Worm (Caenorhabditis elegans) whole organism, early embryonic: ENCODE results near the gene nhr-124.

Experiments used
- B0310.2 ChIP-seq: sonication (generic microtip); optimal IDR thresholded peaks from 2 replicates; lab custom pipeline; 2016; ENCODE audit warnings: mild to moderate bottlenecking, missing genetic modification characterization, missing compliant biosample characterization
- F13C5.2 ChIP-seq: sonication (generic microtip); optimal IDR thresholded peaks from 2 replicates; lab custom pipeline; 2017; ENCODE audit warnings: mild to moderate bottlenecking, missing genetic modification characterization, inconsistent platforms, missing compliant biosample characterization
- aly-1 ChIP-seq: sonication (generic microtip); optimal IDR thresholded peaks from 2 replicates; lab custom pipeline; 2016; ENCODE audit warnings: missing genetic modification characterization, missing compliant biosample characterization
- ama-1 ChIP-seq: fragments of 150-350 bp; optimal IDR thresholded peaks from 2 replicates; lab custom pipeline; 2014
- ceh-13 ChIP-seq: fragments of 200-800 bp; sonication (Bioruptor generic); optimal IDR thresholded peaks from 2 replicates; lab custom pipeline; 2018; ENCODE audit warnings: mild to moderate bottlenecking, missing genetic modification characterization, missing compliant biosample characterization
- ceh-36 ChIP-seq: sonication (generic microtip); optimal IDR thresholded peaks from 2 replicates; lab custom pipeline; 2016; ENCODE audit warnings: missing genetic modification characterization, inconsistent platforms, missing compliant biosample characterization
- ets-7 ChIP-seq: sonication (generic microtip); optimal IDR thresholded peaks from 2 replicates; lab custom pipeline; 2016; ENCODE audit warnings: missing genotype, missing genetic modification characterization, missing compliant biosample characterization
- flt-1 ChIP-seq: fragments of 200-800 bp; sonication (Bioruptor generic); IDR thresholded peaks from 2 replicates; pipeline ENCODE4 v1.3.6; 2022; ENCODE audit warnings: missing genetic modification characterization, missing compliant biosample characterization
- hmbx-1 ChIP-seq: sonication (generic microtip); optimal IDR thresholded peaks from 2 replicates; lab custom pipeline; 2016; ENCODE audit warnings: mild to moderate bottlenecking, missing genetic modification characterization, missing compliant biosample characterization
- hmg-4 ChIP-seq: fragments of 200-800 bp; sonication (Bioruptor generic); optimal IDR thresholded peaks from 2 replicates; lab custom pipeline; 2018; ENCODE audit warnings: mild to moderate bottlenecking, missing genetic modification characterization, missing compliant biosample characterization
- hnd-1 ChIP-seq: sonication (generic microtip); optimal IDR thresholded peaks from 2 replicates; lab custom pipeline; 2016; ENCODE audit warnings: missing genetic modification characterization, missing compliant biosample characterization
- pes-1 ChIP-seq: fragments of 200-800 bp; sonication (Bioruptor generic); IDR thresholded peaks from 2 replicates; pipeline ENCODE4 v1.3.6; 2022; ENCODE audit warnings: missing genetic modification reagents, missing genetic modification characterization, missing compliant biosample characterization
- scrt-1 ChIP-seq: fragments of 200-800 bp; sonication (Bioruptor generic); IDR thresholded peaks from 2 replicates; pipeline ENCODE4 v1.3.6; 2022; ENCODE audit warnings: missing genetic modification characterization, missing compliant biosample characterization
- sea-1 ChIP-seq: fragments of 200-800 bp; sonication (Bioruptor generic); conservative IDR thresholded peaks from 2 replicates; pipeline ENCODE4 v1.3.6; 2022; ENCODE audit warnings: missing genetic modification characterization, missing compliant biosample characterization
- tbx-11 ChIP-seq: fragments of 200-800 bp; sonication (Bioruptor generic); IDR thresholded peaks from 2 replicates; pipeline ENCODE4 v1.3.6; 2022; ENCODE audit warnings: missing genetic modification characterization, missing compliant biosample characterization
- tbx-37 ChIP-seq: fragments of 200-800 bp; sonication (Bioruptor generic); conservative IDR thresholded peaks from 2 replicates; pipeline ENCODE4 v1.3.6; 2022; ENCODE audit warnings: missing genetic modification reagents, missing genetic modification characterization, missing compliant biosample characterization
- tra-4 ChIP-seq: sonication (generic microtip); optimal IDR thresholded peaks from 2 replicates; lab custom pipeline; 2017; ENCODE audit warnings: missing genetic modification characterization, missing compliant biosample characterization

nhr-124 gene

DNA sequence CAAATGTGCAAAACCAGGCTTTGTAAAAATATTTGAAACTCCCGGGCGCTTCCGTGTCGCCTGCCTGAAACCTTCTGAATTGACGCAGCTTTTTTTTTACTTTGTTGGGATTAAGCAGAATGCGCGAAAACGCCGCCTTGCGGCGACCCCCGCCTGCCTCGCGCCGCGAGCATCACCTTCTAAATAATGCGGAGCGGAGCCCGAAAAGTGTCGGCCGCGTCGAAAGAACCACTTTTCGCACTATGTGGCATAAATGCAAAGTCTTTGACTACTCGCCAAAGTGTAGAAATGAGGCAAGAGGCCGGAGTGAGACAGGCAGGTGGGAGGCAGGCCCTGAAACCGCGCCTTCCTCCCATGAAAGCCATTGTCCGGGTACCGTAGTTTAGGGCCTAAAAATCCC lies 27.1 kb upstream of the nhr-124 start:
- TF ChIP-seq pes-1 (GFP tag; lab: Robert Waterston, UW) (no peak), ets-7 (tag; lab: Kevin White, UChicago) (no peak), ceh-13 (GFP tag; lab: Kevin White, UChicago) (no peak), hmbx-1 (no peak), hmg-4 (GFP tag; lab: Kevin White, UChicago) (no peak)

DNA sequence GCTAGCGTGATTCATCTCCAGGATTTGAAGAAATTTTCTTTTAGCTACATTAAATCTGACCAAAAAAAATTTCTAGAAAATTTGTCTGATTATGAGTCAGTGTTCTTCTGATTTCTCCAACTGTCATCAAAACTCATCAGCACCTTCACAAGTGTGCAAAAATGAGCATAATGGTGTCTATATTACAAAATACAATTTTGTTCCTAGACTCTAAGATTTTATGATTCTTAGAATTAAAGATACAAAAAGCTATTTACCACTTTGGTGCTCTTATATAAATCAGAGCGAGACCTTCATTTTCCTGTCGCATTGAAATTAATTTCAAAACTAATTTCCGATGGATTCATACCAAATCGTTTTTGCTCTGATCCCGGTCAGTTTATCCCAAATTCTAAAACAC lies 26.5 kb upstream of the nhr-124 start, which contains the start of gene srx-68:
Gene srx-68 (plus strand): TSS at position 301 of the 400 bp plus-strand sequence.
- no peak for TF ChIP-seq ceh-36 (tag; lab: Kevin White, UChicago)
- TF ChIP-seq tbx-37 (GFP tag; lab: Robert Waterston, UW): no peak
- no peak for TF ChIP-seq aly-1 (tag; lab: Kevin White, UChicago)
- TF ChIP-seq scrt-1: no peak
- no peak for TF ChIP-seq hmbx-1
- no peak for TF ChIP-seq ets-7 (tag; lab: Kevin White, UChicago)
- TF ChIP-seq hnd-1 (tag; lab: Kevin White, UChicago): no peak
- no peak for TF ChIP-seq F13C5.2 (tag; lab: Kevin White, UChicago)
- TF ChIP-seq pes-1 (GFP tag; lab: Robert Waterston, UW): no peak
- no peak for TF ChIP-seq hmg-4 (GFP tag; lab: Kevin White, UChicago)
- TF ChIP-seq sea-1: no peak
- TF ChIP-seq ama-1 (lab: Kevin White, UChicago): no peak
- TF ChIP-seq B0310.2 (tag; lab: Kevin White, UChicago): no peak

DNA sequence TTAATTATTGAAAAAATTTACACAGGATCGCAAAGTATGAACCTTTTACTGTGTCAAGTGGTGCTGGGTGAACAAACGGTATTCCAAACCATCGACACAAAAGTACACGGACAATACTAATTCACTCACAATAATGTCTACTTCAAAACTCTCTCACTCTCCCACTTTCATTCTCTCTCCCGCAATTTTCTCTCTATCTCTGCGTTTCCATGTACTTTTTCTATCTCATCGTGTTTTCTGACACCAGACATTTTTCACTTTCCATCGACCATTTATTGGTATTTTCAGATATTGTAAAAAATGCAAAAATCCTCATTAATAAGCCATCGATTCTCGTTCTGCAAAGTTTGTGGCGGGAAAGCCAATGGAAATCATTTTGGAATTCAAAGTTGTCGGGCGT lies 19.8 kb upstream of the nhr-124 start, which contains the start of gene nhr-156:
Gene nhr-156 (plus strand): TSS at position 266 of the 400 bp plus-strand sequence.
- TF ChIP-seq hmg-4 (GFP tag; lab: Kevin White, UChicago): no peak
- TF ChIP-seq hnd-1 (tag; lab: Kevin White, UChicago): no peak
- no peak for TF ChIP-seq ceh-13 (GFP tag; lab: Kevin White, UChicago)
- TF ChIP-seq ama-1 (lab: Kevin White, UChicago): no peak
- TF ChIP-seq B0310.2 (tag; lab: Kevin White, UChicago): no peak
- no peak for TF ChIP-seq ceh-36 (tag; lab: Kevin White, UChicago)
- no peak for TF ChIP-seq sea-1
- no peak for TF ChIP-seq hmbx-1
- no peak for TF ChIP-seq tbx-37 (GFP tag; lab: Robert Waterston, UW)
- TF ChIP-seq F13C5.2 (tag; lab: Kevin White, UChicago): no peak
- TF ChIP-seq pes-1 (GFP tag; lab: Robert Waterston, UW): no peak
- TF ChIP-seq flt-1 (GFP tag; lab: Robert Waterston, UW): no peak
- no peak for TF ChIP-seq scrt-1

ce11 chrV:3903424-3903823 lies 17.4 kb upstream of the nhr-124 start:
- no peak for TF ChIP-seq sea-1
- no peak for TF ChIP-seq ets-7 (tag; lab: Kevin White, UChicago)
- TF ChIP-seq aly-1 (tag; lab: Kevin White, UChicago): no peak
- TF ChIP-seq hmg-4 (GFP tag; lab: Kevin White, UChicago): no peak
- no peak for TF ChIP-seq ceh-36 (tag; lab: Kevin White, UChicago)
- TF ChIP-seq scrt-1: no peak
- TF ChIP-seq F13C5.2 (tag; lab: Kevin White, UChicago): no peak
- TF ChIP-seq tbx-11 (GFP tag; lab: Robert Waterston, UW): no peak
- TF ChIP-seq ama-1 (lab: Kevin White, UChicago): no peak
- TF ChIP-seq hmbx-1: no peak
- no peak for TF ChIP-seq flt-1 (GFP tag; lab: Robert Waterston, UW)
- TF ChIP-seq B0310.2 (tag; lab: Kevin White, UChicago): no peak
- no peak for TF ChIP-seq hnd-1 (tag; lab: Kevin White, UChicago)
- no peak for TF ChIP-seq ceh-13 (GFP tag; lab: Kevin White, UChicago)

DNA sequence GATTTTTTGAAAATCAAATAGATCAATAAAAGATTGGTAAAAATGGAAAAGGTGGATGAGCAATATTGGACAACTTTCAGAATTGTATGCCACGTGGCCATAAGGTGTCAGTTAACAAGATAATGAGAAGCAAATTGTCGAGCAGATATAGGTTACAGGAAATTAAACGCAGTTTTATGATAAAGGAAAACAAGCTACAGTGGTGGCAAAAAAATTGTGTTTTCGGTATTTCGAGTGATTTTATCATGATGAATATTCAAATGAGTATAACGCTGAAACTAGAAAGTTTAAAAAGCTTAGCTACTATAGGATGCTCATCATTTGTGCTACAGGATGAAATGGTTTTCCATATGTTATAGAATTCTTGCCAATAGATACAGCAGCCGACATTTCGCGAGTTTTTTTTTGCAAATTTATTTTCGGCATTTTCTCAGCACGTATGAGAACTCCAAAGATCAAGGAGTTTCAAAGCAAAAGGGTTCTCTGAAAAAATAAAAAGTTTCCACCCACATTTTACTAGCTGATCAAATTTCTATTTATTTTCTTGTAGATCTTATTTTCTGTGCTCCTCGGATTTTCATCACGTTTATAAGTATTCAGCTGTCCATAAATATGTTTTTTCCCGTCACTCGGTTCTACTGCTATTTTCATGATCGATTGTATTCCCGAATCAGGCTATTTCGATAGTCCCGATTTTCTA lies 16.6 kb upstream of the nhr-124 start, which contains the start of the genes str-229 and srh-190:
Gene str-229 (minus strand): TSS at position 101 of the 700 bp plus-strand sequence.
Gene srh-190 (plus strand): TSS at position 650 of the 700 bp plus-strand sequence.
- TF ChIP-seq tbx-11 (GFP tag; lab: Robert Waterston, UW) (no peak), pes-1 (GFP tag; lab: Robert Waterston, UW) (no peak), ceh-36 (tag; lab: Kevin White, UChicago) (no peak), ama-1 (lab: Kevin White, UChicago) (no peak)

DNA sequence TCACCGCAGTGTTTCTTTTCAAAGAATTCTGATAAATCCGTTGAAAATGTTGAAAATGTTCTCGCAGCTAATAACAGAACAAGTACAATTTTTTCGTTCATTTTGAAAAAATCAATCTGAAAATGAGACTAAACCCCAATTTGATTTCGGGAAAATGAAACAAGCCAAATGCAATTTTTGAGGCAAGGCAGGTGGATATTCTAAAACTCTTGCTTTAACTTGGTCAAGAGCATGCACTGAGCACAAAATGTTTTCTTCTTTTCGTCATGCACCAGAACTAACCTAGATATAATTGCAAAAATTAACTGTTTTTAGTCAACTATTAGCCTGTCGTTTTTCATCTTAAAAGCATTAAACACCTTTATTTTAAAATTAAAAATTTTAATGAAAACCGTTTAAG lies 14.1 kb upstream of the nhr-124 start, which contains the start of gene irld-22:
Gene irld-22 (minus strand): TSS at position 101 of the 400 bp plus-strand sequence.
- TF ChIP-seq sea-1 (no peak), flt-1 (GFP tag; lab: Robert Waterston, UW) (no peak)

- TF ChIP-seq F13C5.2 (tag; lab: Kevin White, UChicago): no peak
- TF ChIP-seq ceh-13 (GFP tag; lab: Kevin White, UChicago): no peak
- TF ChIP-seq hmg-4 (GFP tag; lab: Kevin White, UChicago): no peak
- TF ChIP-seq hmbx-1: no peak
- no peak for TF ChIP-seq ets-7 (tag; lab: Kevin White, UChicago)
- TF ChIP-seq hnd-1 (tag; lab: Kevin White, UChicago): no peak
- TF ChIP-seq ama-1 (lab: Kevin White, UChicago): no peak
- TF ChIP-seq sea-1: no peak
- no peak for TF ChIP-seq pes-1 (GFP tag; lab: Robert Waterston, UW)
- no peak for TF ChIP-seq tra-4
- no peak for TF ChIP-seq aly-1 (tag; lab: Kevin White, UChicago)
These were observed 10.0 kb upstream of the nhr-124 start for ce11 chrV:3896018-3896417.

- TF ChIP-seq tbx-37 (GFP tag; lab: Robert Waterston, UW): no peak
- no peak for TF ChIP-seq hmg-4 (GFP tag; lab: Kevin White, UChicago)
These were observed 8.7 kb upstream of the nhr-124 start, which contains the start of gene sre-9 for ce11 chrV:3894661-3895060. Gene sre-9, plus strand, starts transcription at chrV:3894961.
